Fruit fly (Drosophila melanogaster): Measurements from ENCODE around the gene CG12502.

Gene CG12502

DNA sequence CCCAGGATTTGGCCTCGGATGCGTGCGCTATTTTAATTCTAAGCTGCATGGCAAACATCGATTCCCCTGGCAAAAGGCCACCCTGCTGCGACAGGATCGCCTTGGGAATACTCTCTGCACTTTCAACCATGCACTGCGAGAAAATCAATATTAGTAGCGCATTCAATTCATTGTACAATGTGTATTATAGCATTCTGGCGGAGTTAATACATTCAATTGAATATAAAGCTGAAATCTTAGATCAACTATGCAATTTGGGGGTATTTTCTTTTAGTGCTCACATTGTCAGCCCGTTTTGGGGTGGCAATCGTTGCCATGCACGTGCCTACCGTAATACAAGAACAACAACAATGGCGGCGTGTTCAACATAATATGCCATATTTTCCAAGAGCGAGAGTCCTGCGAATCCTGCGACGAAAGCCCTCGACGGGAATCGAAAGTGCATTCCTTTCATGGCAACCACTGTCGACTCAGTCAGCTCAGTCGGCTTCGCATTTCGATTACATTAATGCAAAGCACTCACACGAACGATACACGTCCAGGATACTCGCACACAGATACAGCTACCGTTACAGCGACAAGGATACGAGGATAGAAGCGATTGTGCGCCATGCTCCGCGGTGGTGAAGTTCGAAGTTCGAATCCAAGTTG is 42.6 kb downstream of the CG12502 start (continued):
- TF ChIP-seq esg (GFP tag; conservative IDR thresholded peaks at IDR 0.05) (peak; percentile 26; the same call in 1 of the 2 replicates), p53 (GFP tag; optimal IDR thresholded peaks at IDR 0.05) (no peak), CG8290 (GFP tag; optimal IDR thresholded peaks at IDR 0.05) (no peak), CG8290 (tag; optimal IDR thresholded peaks at IDR 0.05) (peak in 1 of 2 experiments; percentile 34), CHES-1-like (GFP tag; optimal IDR thresholded peaks at IDR 0.05) (no peak), rib (GFP tag; IDR thresholded peaks at IDR 0.05) (no peak), gem (tag; optimal IDR thresholded peaks at IDR 0.05) (peak; percentile 58), Myb (GFP tag; optimal IDR thresholded peaks at IDR 0.05) (no peak), CG10209 (GFP tag; optimal IDR thresholded peaks at IDR 0.05) (peak; percentile 20), Dll (GFP tag; IDR thresholded peaks at IDR 0.05; ENCODE audit: partially characterized antibody) (no peak), CG15601 (tag; optimal IDR thresholded peaks at IDR 0.05) (peak; percentile 76), CG1602 (GFP tag; optimal IDR thresholded peaks at IDR 0.05) (no peak), gt (GFP tag; IDR thresholded peaks at IDR 0.05) (no peak), CG31365 (tag; optimal IDR thresholded peaks at IDR 0.05) (no peak), Hmx (GFP tag; optimal IDR thresholded peaks at IDR 0.05) (no peak), eyg (GFP tag; optimal IDR thresholded peaks at IDR 0.05) (no peak), vnd (GFP tag; IDR thresholded peaks at IDR 0.05; ENCODE audit: partially characterized antibody) (no peak), sqz (GFP tag; optimal IDR thresholded peaks at IDR 0.05) (no peak), pzg (GFP tag; optimal IDR thresholded peaks at IDR 0.05) (no peak), CG1647 (GFP tag; optimal IDR thresholded peaks at IDR 0.05) (no peak), Sox100B (GFP tag; optimal IDR thresholded peaks at IDR 0.05) (no peak), CG12769 (tag; optimal IDR thresholded peaks at IDR 0.05) (no peak), CG9727 (GFP tag; optimal IDR thresholded peaks at IDR 0.05) (no peak), CG11456 (GFP tag; IDR thresholded peaks at IDR 0.05) (no peak), trh (GFP tag; optimal IDR thresholded peaks at IDR 0.05) (no peak), emc (GFP tag; optimal IDR thresholded peaks at IDR 0.05) (no peak), CG10543 (GFP tag; optimal IDR thresholded peaks at IDR 0.05) (no peak), org-1 (GFP tag; optimal IDR thresholded peaks at IDR 0.05) (no peak), Hand (GFP tag; optimal IDR thresholded peaks at IDR 0.05) (no peak), CG31224 (GFP tag; IDR thresholded peaks at IDR 0.05) (no peak), nau (GFP tag; optimal IDR thresholded peaks at IDR 0.05) (no peak), fru (optimal IDR thresholded peaks at IDR 0.05) (no peak), Stat92E (GFP tag; optimal IDR thresholded peaks at IDR 0.05) (no peak), CG9876 (GFP tag; optimal IDR thresholded peaks at IDR 0.05) (no peak), CG15696 (tag; optimal IDR thresholded peaks at IDR 0.05) (no peak), lola (GFP tag; optimal IDR thresholded peaks at IDR 0.05) (peak in 1 of 3 experiments; percentile 58), CG1832 (GFP tag; optimal IDR thresholded peaks at IDR 0.05) (no peak), CG15269 (tag; optimal IDR thresholded peaks at IDR 0.05) (no peak), Doc3 (GFP tag; IDR thresholded peaks at IDR 0.05; ENCODE audit: partially characterized antibody) (no peak), odd (GFP tag; optimal IDR thresholded peaks at IDR 0.05) (no peak), Lhr (GFP tag; optimal IDR thresholded peaks at IDR 0.05) (no peak), CG13624 (GFP tag; optimal IDR thresholded peaks at IDR 0.05) (no peak), CG8765 (GFP tag; IDR thresholded peaks at IDR 0.05) (no peak), CG3407 (GFP tag; optimal IDR thresholded peaks at IDR 0.05) (peak; percentile 9), nerfin-1 (tag; optimal IDR thresholded peaks at IDR 0.05) (peak; percentile 88), CkIIα-i1 (GFP tag; IDR thresholded peaks at IDR 0.05) (no peak), cato (GFP tag; optimal IDR thresholded peaks at IDR 0.05; ENCODE audit: borderline replicate concordance) (no peak), CG18011 (GFP tag; optimal IDR thresholded peaks at IDR 0.05) (no peak), cad (GFP tag; optimal IDR thresholded peaks at IDR 0.05) (no peak), sens (GFP tag) (peak; percentile 92)
